Worm (Caenorhabditis elegans) whole organism, early embryonic: ENCODE results near the gene Y39A1A.9.

ENCODE experiments used
- B0310.2 ChIP-seq: sonication (generic microtip); optimal IDR thresholded peaks from 2 replicates; lab custom pipeline; 2016; ENCODE audit warnings: mild to moderate bottlenecking, missing genetic modification characterization, missing compliant biosample characterization
- aly-1 ChIP-seq: sonication (generic microtip); optimal IDR thresholded peaks from 2 replicates; lab custom pipeline; 2016; ENCODE audit warnings: missing genetic modification characterization, missing compliant biosample characterization
- ama-1 ChIP-seq: fragments of 150-350 bp; optimal IDR thresholded peaks from 2 replicates; lab custom pipeline; 2014
- ceh-13 ChIP-seq: fragments of 200-800 bp; sonication (Bioruptor generic); optimal IDR thresholded peaks from 2 replicates; lab custom pipeline; 2018; ENCODE audit warnings: mild to moderate bottlenecking, missing genetic modification characterization, missing compliant biosample characterization
- ceh-36 ChIP-seq: sonication (generic microtip); optimal IDR thresholded peaks from 2 replicates; lab custom pipeline; 2016; ENCODE audit warnings: missing genetic modification characterization, inconsistent platforms, missing compliant biosample characterization
- ets-7 ChIP-seq: sonication (generic microtip); optimal IDR thresholded peaks from 2 replicates; lab custom pipeline; 2016; ENCODE audit warnings: missing genotype, missing genetic modification characterization, missing compliant biosample characterization
- flt-1 ChIP-seq: fragments of 200-800 bp; sonication (Bioruptor generic); IDR thresholded peaks from 2 replicates; pipeline ENCODE4 v1.3.6; 2022; ENCODE audit warnings: missing genetic modification characterization, missing compliant biosample characterization
- hmbx-1 ChIP-seq: sonication (generic microtip); optimal IDR thresholded peaks from 2 replicates; lab custom pipeline; 2016; ENCODE audit warnings: mild to moderate bottlenecking, missing genetic modification characterization, missing compliant biosample characterization
- pes-1 ChIP-seq: fragments of 200-800 bp; sonication (Bioruptor generic); IDR thresholded peaks from 2 replicates; pipeline ENCODE4 v1.3.6; 2022; ENCODE audit warnings: missing genetic modification reagents, missing genetic modification characterization, missing compliant biosample characterization
- scrt-1 ChIP-seq: fragments of 200-800 bp; sonication (Bioruptor generic); IDR thresholded peaks from 2 replicates; pipeline ENCODE4 v1.3.6; 2022; ENCODE audit warnings: missing genetic modification characterization, missing compliant biosample characterization
- sea-1 ChIP-seq: fragments of 200-800 bp; sonication (Bioruptor generic); conservative IDR thresholded peaks from 2 replicates; pipeline ENCODE4 v1.3.6; 2022; ENCODE audit warnings: missing genetic modification characterization, missing compliant biosample characterization
- tbx-11 ChIP-seq: fragments of 200-800 bp; sonication (Bioruptor generic); IDR thresholded peaks from 2 replicates; pipeline ENCODE4 v1.3.6; 2022; ENCODE audit warnings: missing genetic modification characterization, missing compliant biosample characterization
- tra-4 ChIP-seq: sonication (generic microtip); optimal IDR thresholded peaks from 2 replicates; lab custom pipeline; 2017; ENCODE audit warnings: missing genetic modification characterization, missing compliant biosample characterization

ce11 chrIII:10580206-10580605 lies 53.1 kb downstream of the Y39A1A.9 start:
- TF ChIP-seq tbx-11 (GFP tag; lab: Robert Waterston, UW) (no peak), tra-4 (tag; lab: Kevin White, UChicago) (no peak), pes-1 (GFP tag; lab: Robert Waterston, UW) (no peak), ceh-13 (GFP tag; lab: Kevin White, UChicago) (no peak), ama-1 (lab: Kevin White, UChicago) (no peak), scrt-1 (GFP tag; lab: Robert Waterston, UW) (no peak), sea-1 (GFP tag; lab: Robert Waterston, UW) (no peak), ets-7 (tag; lab: Kevin White, UChicago) (no peak), ceh-36 (tag; lab: Kevin White, UChicago) (no peak), hmbx-1 (tag; lab: Kevin White, UChicago) (no peak), flt-1 (GFP tag; lab: Robert Waterston, UW) (no peak), B0310.2 (no peak), aly-1 (tag; lab: Kevin White, UChicago) (no peak)
